Fruit fly (Drosophila melanogaster) whole organism, pupa: ENCODE results near the gene CG12535.

Experiments used
- CG10348 ChIP-seq: fragments of 200-800 bp; sonication (Bioruptor generic); IDR thresholded peaks from 2 replicates; pipeline ENCODE4 v1.3.6; 2022; ENCODE audit warnings: missing biosample characterization, missing genetic modification characterization
- CG14655 ChIP-seq: fragments of 200-800 bp; sonication (Bioruptor generic); optimal IDR thresholded peaks from 3 replicates; lab custom pipeline; 2017; ENCODE audit warnings: mild to moderate bottlenecking, missing biosample characterization, missing genetic modification reagents, missing genetic modification characterization
- CG15710 ChIP-seq: fragments of 200-800 bp; sonication (Bioruptor generic); optimal IDR thresholded peaks from 2 replicates; lab custom pipeline; 2018; ENCODE audit warnings: missing biosample characterization, mild to moderate bottlenecking, missing genetic modification characterization, moderate library complexity
- CG17806 ChIP-seq: fragments of 200-800 bp; sonication (Bioruptor generic); optimal IDR thresholded peaks from 2 replicates; lab custom pipeline; 2018; ENCODE audit warnings: missing biosample characterization, mild to moderate bottlenecking, missing genetic modification characterization, moderate library complexity
- CG32121 ChIP-seq: fragments of 200-800 bp; sonication (Bioruptor generic); IDR thresholded peaks from 2 replicates; pipeline ENCODE4 v1.3.6; 2022; ENCODE audit warnings: missing biosample characterization, missing genetic modification characterization
- CG8159 ChIP-seq: fragments of 200-800 bp; sonication (Bioruptor generic); optimal IDR thresholded peaks from 3 replicates; lab custom pipeline; 2018; ENCODE audit warnings: missing biosample characterization, mild to moderate bottlenecking, missing genetic modification characterization, moderate library complexity
- CG8301 ChIP-seq: fragments of 200-800 bp; sonication (Bioruptor generic); optimal IDR thresholded peaks from 2 replicates; lab custom pipeline; 2018; ENCODE audit warnings: missing biosample characterization, mild to moderate bottlenecking, missing genetic modification characterization
- D1 ChIP-seq: fragments of 200-800 bp; sonication (Bioruptor generic); optimal IDR thresholded peaks from 2 replicates; lab custom pipeline; 2018; ENCODE audit warnings: missing biosample characterization, mild to moderate bottlenecking, missing genetic modification characterization, moderate library complexity
- EcR ChIP-seq: fragments of 200-800 bp; sonication (Bioruptor generic); optimal IDR thresholded peaks from 3 replicates; lab custom pipeline; 2019; ENCODE audit warnings: missing biosample characterization, missing genetic modification characterization, mild to moderate bottlenecking, moderate library complexity, missing genetic modification reagents
- Pif1A ChIP-seq: fragments of 200-800 bp; sonication (Bioruptor generic); optimal IDR thresholded peaks from 3 replicates; lab custom pipeline; 2016; ENCODE audit warnings: missing biosample characterization, missing genetic modification characterization
- Pif1B ChIP-seq: fragments of 200-800 bp; sonication (Bioruptor generic); optimal IDR thresholded peaks from 3 replicates; lab custom pipeline; 2016; ENCODE audit warnings: missing biosample characterization, missing genetic modification characterization

- TF ChIP-seq Pif1B (no peak), CG8301 (no peak), CG8159 (no peak), CG14655 (no peak), D1 (tag; lab: Kevin White, UChicago) (no peak), CG15710 (tag; lab: Kevin White, UChicago) (no peak), EcR (GFP tag; lab: Kevin White, UChicago) (no peak), Pif1A (GFP tag; lab: Kevin White, UChicago) (no peak), CG17806 (tag; lab: Kevin White, UChicago) (no peak), CG32121 (GFP tag; lab: Robert Waterston, UW) (no peak), CG10348 (no peak)
Measured at dm6 chrX:3460140-3460642, 11.4 kb upstream of the CG12535 start, which contains the start of the genes CG16782 and CG10801.
